Fruit fly (Drosophila melanogaster): ENCODE data around the gene Dnaaf6.

Gene Dnaaf6

DNA sequence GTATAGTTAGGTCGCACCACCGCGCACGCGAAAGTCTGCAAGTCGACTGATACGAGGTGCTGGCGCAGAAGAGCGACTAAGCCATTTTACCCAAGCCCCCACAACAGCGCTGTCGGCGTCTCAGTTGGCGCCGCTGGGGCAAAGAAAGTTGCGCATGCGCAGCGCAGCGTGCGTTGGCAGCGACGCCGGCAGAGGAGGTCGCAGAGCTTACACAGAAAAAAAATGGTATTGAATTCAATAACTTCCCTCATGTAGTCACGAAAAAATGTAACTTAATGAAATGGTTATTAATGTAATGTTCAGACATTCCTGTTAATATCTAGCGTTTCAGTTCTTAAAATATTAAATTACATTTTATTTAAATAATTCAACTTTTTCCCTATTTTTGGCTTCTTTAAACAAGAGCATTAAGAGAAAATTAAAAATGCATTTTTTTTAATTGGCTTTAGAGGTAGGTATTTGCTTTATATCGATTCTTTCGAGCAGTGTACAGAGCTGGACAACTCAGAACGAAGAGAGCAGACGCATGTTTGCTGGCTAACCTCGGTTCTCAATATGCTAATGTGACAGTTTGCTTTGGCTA is 6.4 kb upstream of the Dnaaf6 start, which contains the start of gene CG4914 (continued):
- no peak for TF ChIP-seq CG7745 (tag; optimal IDR thresholded peaks at IDR 0.05)
- peak; percentile 28 for TF ChIP-seq kah (GFP tag; optimal IDR thresholded peaks at IDR 0.05)
- TF ChIP-seq CG12071 (GFP tag; optimal IDR thresholded peaks at IDR 0.05), result no peak
- no peak for TF ChIP-seq br (optimal IDR thresholded peaks at IDR 0.05)
- TF ChIP-seq NK7.1 (GFP tag; optimal IDR thresholded peaks at IDR 0.05), result no peak
- TF ChIP-seq pum (GFP tag; optimal IDR thresholded peaks at IDR 0.05), result peak; percentile 26
- TF ChIP-seq HLH54F (GFP tag; optimal IDR thresholded peaks at IDR 0.05), result peak; percentile 7
- no peak for TF ChIP-seq CG7987 (GFP tag; optimal IDR thresholded peaks at IDR 0.05)
- peak; percentile 47; the same call in 1 of the 2 replicates for TF ChIP-seq stc (GFP tag; IDR thresholded peaks at IDR 0.05)
- peak; percentile 25; the same call in 1 of the 2 replicates for TF ChIP-seq MBD-R2 (GFP tag; IDR thresholded peaks at IDR 0.05)
- no peak for TF ChIP-seq CG17912 (GFP tag; optimal IDR thresholded peaks at IDR 0.05)
- TF ChIP-seq cad (GFP tag; optimal IDR thresholded peaks at IDR 0.05), result no peak
- TF ChIP-seq CG2129 (GFP tag; IDR thresholded peaks at IDR 0.05; ENCODE audit: partially characterized antibody), result no peak
- TF ChIP-seq p53 (GFP tag; optimal IDR thresholded peaks at IDR 0.05), result no peak
- TF ChIP-seq CG17328 (GFP tag; IDR thresholded peaks at IDR 0.05), result peak; percentile 55; the same call in 1 of the 2 replicates
- no peak for TF ChIP-seq Hr39 (optimal IDR thresholded peaks at IDR 0.05)
- TF ChIP-seq chif (GFP tag; optimal IDR thresholded peaks at IDR 0.05), result peak in 1 of 2 experiments; percentile 42
- TF ChIP-seq Atf3 (GFP tag; optimal IDR thresholded peaks at IDR 0.05), result no peak
- TF ChIP-seq CG6765 (GFP tag; optimal IDR thresholded peaks at IDR 0.05), result no peak
- TF ChIP-seq gro (GFP tag; optimal IDR thresholded peaks at IDR 0.05), result no peak
- TF ChIP-seq CG9817 (tag; optimal IDR thresholded peaks at IDR 0.05), result peak; percentile 34
- no peak for TF ChIP-seq disco-r (GFP tag; optimal IDR thresholded peaks at IDR 0.05)
- peak; percentile 55 for TF ChIP-seq CG17568 (GFP tag; optimal IDR thresholded peaks at IDR 0.05)
- peak; percentile 15 for TF ChIP-seq HmgZ (tag; optimal IDR thresholded peaks at IDR 0.05)
- peak; percentile 50; the same call in 1 of the 2 replicates for TF ChIP-seq CG32772 (GFP tag; IDR thresholded peaks at IDR 0.05)
- no peak for TF ChIP-seq wdn (GFP tag; IDR thresholded peaks at IDR 0.05)
- TF ChIP-seq kni (GFP tag; optimal IDR thresholded peaks at IDR 0.05), result no peak
- TF ChIP-seq odd (GFP tag; optimal IDR thresholded peaks at IDR 0.05), result peak; percentile 63
- TF ChIP-seq CG8281 (tag; optimal IDR thresholded peaks at IDR 0.05), result peak; percentile 34
- 0 out of 2 replicates have a peak, but pooled peaks have one; percentile 12 for TF ChIP-seq sim (GFP tag; IDR thresholded peaks at IDR 0.05)
- TF ChIP-seq sc (optimal IDR thresholded peaks at IDR 0.05), result no peak
- peak; percentile 82 for TF ChIP-seq sc (GFP tag; optimal IDR thresholded peaks at IDR 0.05)
- no peak for TF ChIP-seq mirr (GFP tag; optimal IDR thresholded peaks at IDR 0.05)
- no peak for TF ChIP-seq GATAe (GFP tag; conservative IDR thresholded peaks at IDR 0.05)
- TF ChIP-seq CG13424 (tag; optimal IDR thresholded peaks at IDR 0.05), result peak; percentile 83
- peak; percentile 60 for TF ChIP-seq CG17385 (GFP tag; optimal IDR thresholded peaks at IDR 0.05)
- TF ChIP-seq Poxn (GFP tag; IDR thresholded peaks at IDR 0.05), result no peak
- peak; percentile 26 for TF ChIP-seq kay (GFP tag; optimal IDR thresholded peaks at IDR 0.05)
- peak; percentile 39 for TF ChIP-seq ap (GFP tag; IDR thresholded peaks at IDR 0.05)
- peak; percentile 81 to 93 for TF ChIP-seq bsh (GFP tag; optimal IDR thresholded peaks at IDR 0.05)
- TF ChIP-seq Gsc (GFP tag; IDR thresholded peaks at IDR 0.05), result no peak
- TF ChIP-seq Max (GFP tag; optimal IDR thresholded peaks at IDR 0.05), result peak; percentile 47
- TF ChIP-seq abd-A (tag; optimal IDR thresholded peaks at IDR 0.05), result no peak
- no peak for TF ChIP-seq CG13624 (GFP tag; optimal IDR thresholded peaks at IDR 0.05)
- no peak for TF ChIP-seq CG7963 (GFP tag; IDR thresholded peaks at IDR 0.05; ENCODE audit: partially characterized antibody)
- TF ChIP-seq ci (GFP tag; IDR thresholded peaks at IDR 0.05), result peak; percentile 82
- peak; percentile 66 for TF ChIP-seq dysf (GFP tag; IDR thresholded peaks at IDR 0.05)
- peak; percentile 13 for TF ChIP-seq CG17186 (GFP tag; optimal IDR thresholded peaks at IDR 0.05)
- no peak for TF ChIP-seq Dref (GFP tag; IDR thresholded peaks at IDR 0.05)
- peak; percentile 86 for TF ChIP-seq az2 (GFP tag; optimal IDR thresholded peaks at IDR 0.05)
- TF ChIP-seq Antp (GFP tag; optimal IDR thresholded peaks at IDR 0.05), result no peak
- no peak for TF ChIP-seq pnt (GFP tag; optimal IDR thresholded peaks at IDR 0.05)
